Fruit fly (Drosophila melanogaster) whole organism, adult: ENCODE data around the gene RpS3.

Source experiments
- CG12768 ChIP-seq: fragments of 200-800 bp; sonication (Bioruptor generic); optimal IDR thresholded peaks from 2 replicates; lab custom pipeline; 2017; ENCODE audit warnings: missing biosample characterization, missing genetic modification characterization, mild to moderate bottlenecking, moderate library complexity, missing genetic modification reagents
- CG14711 ChIP-seq: fragments of 200-800 bp; sonication (Bioruptor generic); optimal IDR thresholded peaks from 2 replicates; lab custom pipeline; 2018; ENCODE audit warnings: missing biosample characterization, mild to moderate bottlenecking, missing genetic modification characterization, moderate library complexity
- CG1620 ChIP-seq: fragments of 200-800 bp; sonication (Bioruptor generic); optimal IDR thresholded peaks from 2 replicates; lab custom pipeline; 2016; ENCODE audit warnings: missing biosample characterization, missing genetic modification characterization
- CG33017 ChIP-seq: fragments of 200-800 bp; sonication (Bioruptor generic); optimal IDR thresholded peaks from 2 replicates; lab custom pipeline; 2018; ENCODE audit warnings: missing biosample characterization, mild to moderate bottlenecking, missing genetic modification characterization, moderate library complexity
- CG5204 ChIP-seq: fragments of 200-800 bp; sonication (Bioruptor generic); optimal IDR thresholded peaks from 2 replicates; lab custom pipeline; 2016; ENCODE audit warnings: missing biosample characterization, missing genetic modification characterization
- CG7045 ChIP-seq: fragments of 200-800 bp; sonication (Bioruptor generic); optimal IDR thresholded peaks from 2 replicates; lab custom pipeline; 2017; ENCODE audit warnings: missing biosample characterization, mild to moderate bottlenecking, missing genetic modification characterization
- CG7101 ChIP-seq: fragments of 200-800 bp; sonication (Bioruptor generic); optimal IDR thresholded peaks from 2 replicates; lab custom pipeline; 2018; ENCODE audit warnings: missing biosample characterization, mild to moderate bottlenecking, missing genetic modification characterization, moderate library complexity
- Clk ChIP-seq: fragments of 200-800 bp; sonication (Bioruptor generic); optimal IDR thresholded peaks from 2 replicates; lab custom pipeline; 2017; ENCODE audit warnings: missing biosample characterization, missing genetic modification characterization
- Crg-1 ChIP-seq: fragments of 200-800 bp; sonication (Bioruptor generic); optimal IDR thresholded peaks from 2 replicates; lab custom pipeline; 2016; ENCODE audit warnings: missing biosample characterization, missing genetic modification characterization
- Hr96 ChIP-seq: fragments of 200-800 bp; sonication (Bioruptor generic); optimal IDR thresholded peaks from 2 replicates; lab custom pipeline; 2016; ENCODE audit warnings: missing biosample characterization, missing genetic modification characterization
- Mnt ChIP-seq: fragments of 200-800 bp; sonication (Bioruptor generic); optimal IDR thresholded peaks from 2 replicates; lab custom pipeline; 2016; ENCODE audit warnings: missing biosample characterization, mild to moderate bottlenecking, missing genetic modification characterization
- bab1 ChIP-seq: fragments of 200-800 bp; sonication (Bioruptor generic); optimal IDR thresholded peaks from 3 replicates; lab custom pipeline; 2019; ENCODE audit warnings: missing biosample characterization, mild to moderate bottlenecking, missing genetic modification characterization, moderate library complexity
- cic ChIP-seq: fragments of 200-800 bp; sonication (Bioruptor generic); optimal IDR thresholded peaks from 2 replicates; lab custom pipeline; 2017; ENCODE audit warnings: missing biosample characterization, mild to moderate bottlenecking, missing genetic modification characterization, moderate library complexity
- cnc ChIP-seq, 2 experiments: fragments of >200 bp; optimal IDR thresholded peaks; 2 replicates each; lab custom pipeline; 2017
- kay ChIP-seq: fragments of 200-800 bp; sonication (Bioruptor generic); peaks from one replicate; lab custom pipeline; 2016; ENCODE audit warnings: missing biosample characterization, missing genetic modification characterization, borderline replicate concordance
- ovo ChIP-seq: fragments of 200-800 bp; sonication (Bioruptor generic); optimal IDR thresholded peaks from 2 replicates; lab custom pipeline; 2016; ENCODE audit warnings: missing biosample characterization, missing genetic modification characterization
- pad ChIP-seq: fragments of 200-800 bp; sonication (Bioruptor generic); optimal IDR thresholded peaks from 3 replicates; lab custom pipeline; 2017; ENCODE audit warnings: missing biosample characterization, missing genetic modification characterization, mild to moderate bottlenecking, moderate library complexity, missing genetic modification reagents
- tj ChIP-seq: fragments of 200-800 bp; sonication (Bioruptor generic); optimal IDR thresholded peaks from 3 replicates; lab custom pipeline; 2017; ENCODE audit warnings: missing biosample characterization, mild to moderate bottlenecking, missing genetic modification characterization, moderate library complexity
- toe ChIP-seq: fragments of 200-800 bp; sonication (Bioruptor generic); optimal IDR thresholded peaks from 2 replicates; lab custom pipeline; 2016; ENCODE audit warnings: missing biosample characterization, missing genetic modification characterization

The RpS3 gene

dm6 chr3R:23327707-23328106, 30.9 kb upstream of the RpS3 start:
- TF ChIP-seq CG12768 (GFP tag; lab: Kevin White, UChicago) = no peak
- TF ChIP-seq CG5204 (GFP tag; lab: Kevin White, UChicago) = no peak
- TF ChIP-seq Crg-1 (GFP tag; lab: Kevin White, UChicago) = no peak
- TF ChIP-seq ovo (GFP tag; lab: Kevin White, UChicago) = no peak
- TF ChIP-seq kay (GFP tag; lab: Kevin White, UChicago) = no peak
- no peak for TF ChIP-seq bab1 (GFP tag; lab: Kevin White, UChicago)
- TF ChIP-seq CG7101 (tag; lab: Kevin White, UChicago) = no peak
- TF ChIP-seq cnc (optimal IDR thresholded peaks at IDR 0.05; lab: Kevin White, UChicago) = no peak
- TF ChIP-seq Clk (GFP tag; lab: Kevin White, UChicago) = no peak

- TF ChIP-seq CG5204 (GFP tag; lab: Kevin White, UChicago) = no peak
- peak; percentile 39 for TF ChIP-seq CG1620 (GFP tag; lab: Kevin White, UChicago)
- peak; percentile 64 for TF ChIP-seq bab1 (GFP tag; lab: Kevin White, UChicago)
- no peak for TF ChIP-seq CG7045 (GFP tag; lab: Kevin White, UChicago)
- TF ChIP-seq pad (GFP tag; lab: Kevin White, UChicago) = peak; percentile 6
- TF ChIP-seq CG12768 (GFP tag; lab: Kevin White, UChicago) = no peak
- TF ChIP-seq toe (GFP tag; lab: Kevin White, UChicago) = peak; percentile 18
Measured at dm6 chr3R:23331280-23331679, 27.3 kb upstream of the RpS3 start.

dm6 chr3R:23331865-23332367, 26.7 kb upstream of the RpS3 start:
- TF ChIP-seq CG12768 (GFP tag; lab: Kevin White, UChicago) = peak; percentile 0
- TF ChIP-seq cic (GFP tag; lab: Kevin White, UChicago) = peak; percentile 64
- no peak for TF ChIP-seq CG7101 (tag; lab: Kevin White, UChicago)

- TF ChIP-seq pad (GFP tag; lab: Kevin White, UChicago) (no peak), toe (GFP tag; lab: Kevin White, UChicago) (no peak), Hr96 (GFP tag; lab: Kevin White, UChicago) (no peak), ovo (GFP tag; lab: Kevin White, UChicago) (no peak), cic (GFP tag; lab: Kevin White, UChicago) (no peak), CG7101 (tag; lab: Kevin White, UChicago) (no peak), CG7045 (GFP tag; lab: Kevin White, UChicago) (peak; percentile 4), tj (GFP tag; lab: Kevin White, UChicago) (peak; percentile 90), kay (GFP tag; lab: Kevin White, UChicago) (peak; percentile 39)
Measured at dm6 chr3R:23332535-23333333, 25.9 kb upstream of the RpS3 start.

dm6 chr3R:23333334-23334035, 25.1 kb upstream of the RpS3 start:
- TF ChIP-seq CG5204 (GFP tag; lab: Kevin White, UChicago) = no peak
- TF ChIP-seq CG7101 (tag; lab: Kevin White, UChicago) = peak; percentile 9

- TF ChIP-seq cic (GFP tag; lab: Kevin White, UChicago) (peak; percentile 99), tj (GFP tag; lab: Kevin White, UChicago) (peak; percentile 85), kay (GFP tag; lab: Kevin White, UChicago) (no peak), Mnt (no peak), CG33017 (peak; percentile 41), toe (GFP tag; lab: Kevin White, UChicago) (no peak), Clk (GFP tag; lab: Kevin White, UChicago) (no peak), cnc (optimal IDR thresholded peaks at IDR 0.05; lab: Kevin White, UChicago) (no peak), ovo (GFP tag; lab: Kevin White, UChicago) (peak; percentile 18), CG5204 (GFP tag; lab: Kevin White, UChicago) (no peak), CG12768 (GFP tag; lab: Kevin White, UChicago) (peak; percentile 61), CG14711 (tag; lab: Kevin White, UChicago) (no peak)
Measured at dm6 chr3R:23334036-23334744, 24.4 kb upstream of the RpS3 start.
